Worm (Caenorhabditis elegans): ENCODE measurements around the gene sad-1.

The sad-1 gene

ce11 chrX:13518861-13519713 lies 18.6 kb upstream of the sad-1 start, which contains the start of the genes cdk-4 and F18H3.1:
Gene cdk-4 (minus strand): TSS chrX:13518911.
Gene F18H3.1 (plus strand): TSS chrX:13519663.
- TF ChIP-seq hmg-4 (GFP tag; optimal IDR thresholded peaks at IDR 0.05) = peak; percentile 69
- 0 out of 2 replicates have a peak, but pooled peaks have one; percentile 8 for TF ChIP-seq pes-1 (GFP tag; IDR thresholded peaks at IDR 0.05)
- no peak for TF ChIP-seq B0310.2 (tag; optimal IDR thresholded peaks at IDR 0.05)
- peak; percentile 43 for TF ChIP-seq F13C5.2 (tag; optimal IDR thresholded peaks at IDR 0.05)

DNA sequence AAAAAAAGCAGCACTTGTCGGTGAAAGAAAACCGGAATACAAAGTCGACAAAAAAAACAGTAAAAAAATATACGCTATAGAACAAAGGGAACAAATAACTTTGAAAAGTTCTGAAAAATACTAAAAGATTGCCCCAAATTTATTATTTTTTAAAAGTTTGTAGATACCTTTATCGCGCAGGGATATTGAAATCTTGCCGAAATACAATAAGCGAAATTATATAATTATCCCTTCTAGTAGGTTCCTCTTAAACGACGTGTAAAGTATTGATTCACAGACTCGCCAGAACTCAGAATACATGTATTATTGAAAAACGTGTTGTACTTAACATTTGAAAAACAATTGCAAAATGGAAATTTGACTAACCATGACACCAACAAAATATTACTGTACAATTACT lies 13.9 kb upstream of the sad-1 start:
- TF ChIP-seq tbx-11 (GFP tag; IDR thresholded peaks at IDR 0.05) (no peak), ceh-13 (GFP tag; optimal IDR thresholded peaks at IDR 0.05) (no peak), aly-1 (tag; optimal IDR thresholded peaks at IDR 0.05) (no peak), ama-1 (optimal IDR thresholded peaks at IDR 0.05) (no peak), tra-4 (tag; optimal IDR thresholded peaks at IDR 0.05) (no peak), sea-1 (GFP tag; conservative IDR thresholded peaks at IDR 0.05) (no peak), scrt-1 (GFP tag; IDR thresholded peaks at IDR 0.05) (no peak), flt-1 (GFP tag; IDR thresholded peaks at IDR 0.05) (no peak), hmg-4 (GFP tag; optimal IDR thresholded peaks at IDR 0.05) (no peak), ets-7 (tag; optimal IDR thresholded peaks at IDR 0.05) (no peak), ceh-36 (tag; optimal IDR thresholded peaks at IDR 0.05) (no peak), F13C5.2 (tag; optimal IDR thresholded peaks at IDR 0.05) (no peak), pes-1 (GFP tag; IDR thresholded peaks at IDR 0.05) (no peak), B0310.2 (tag; optimal IDR thresholded peaks at IDR 0.05) (no peak), tbx-37 (GFP tag; conservative IDR thresholded peaks at IDR 0.05) (no peak)

DNA sequence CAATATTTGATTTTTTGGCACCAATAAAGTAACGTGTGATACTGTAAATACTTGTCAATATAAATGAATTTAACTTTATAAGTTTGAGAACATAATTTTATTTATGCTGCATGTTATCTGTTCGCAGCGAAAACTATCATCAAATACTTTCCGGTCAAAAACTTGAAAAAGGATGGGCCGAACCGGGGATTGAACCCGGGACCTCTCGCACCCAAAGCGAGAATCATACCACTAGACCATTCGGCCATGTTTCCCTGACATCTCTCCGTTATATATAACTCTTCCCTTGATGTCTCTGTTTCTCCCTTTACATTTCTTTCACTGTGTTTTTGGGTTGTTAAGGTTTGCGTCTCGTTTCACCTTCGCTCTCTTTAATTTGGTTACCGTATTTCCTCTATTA lies 11.3 kb upstream of the sad-1 start:
- TF ChIP-seq hnd-1 (tag; optimal IDR thresholded peaks at IDR 0.05) (peak; percentile 73), scrt-1 (GFP tag; IDR thresholded peaks at IDR 0.05) (peak; percentile 87), tra-4 (tag; optimal IDR thresholded peaks at IDR 0.05) (peak; percentile 36), tbx-11 (GFP tag; IDR thresholded peaks at IDR 0.05) (peak; percentile 84), B0310.2 (tag; optimal IDR thresholded peaks at IDR 0.05) (peak; percentile 73), F13C5.2 (tag; optimal IDR thresholded peaks at IDR 0.05) (peak; percentile 87), tbx-37 (GFP tag; conservative IDR thresholded peaks at IDR 0.05) (peak; percentile 86), hmg-4 (GFP tag; optimal IDR thresholded peaks at IDR 0.05) (peak; percentile 86), sea-1 (GFP tag; conservative IDR thresholded peaks at IDR 0.05) (peak; percentile 92), aly-1 (tag; optimal IDR thresholded peaks at IDR 0.05) (peak; percentile 76), ama-1 (optimal IDR thresholded peaks at IDR 0.05) (no peak), hmbx-1 (tag; optimal IDR thresholded peaks at IDR 0.05) (peak; percentile 63), ets-7 (tag; optimal IDR thresholded peaks at IDR 0.05) (peak; percentile 72), flt-1 (GFP tag; IDR thresholded peaks at IDR 0.05) (peak; percentile 86), ceh-13 (GFP tag; optimal IDR thresholded peaks at IDR 0.05) (peak; percentile 69), pes-1 (GFP tag; IDR thresholded peaks at IDR 0.05) (peak; percentile 90), ceh-36 (tag; optimal IDR thresholded peaks at IDR 0.05) (peak; percentile 70)

- no peak for TF ChIP-seq tra-4 (tag; optimal IDR thresholded peaks at IDR 0.05)
- no peak for TF ChIP-seq ama-1 (optimal IDR thresholded peaks at IDR 0.05)
- no peak for TF ChIP-seq ceh-13 (GFP tag; optimal IDR thresholded peaks at IDR 0.05)
- TF ChIP-seq F13C5.2 (tag; optimal IDR thresholded peaks at IDR 0.05) = no peak
- TF ChIP-seq tbx-11 (GFP tag; IDR thresholded peaks at IDR 0.05) = no peak
- TF ChIP-seq pes-1 (GFP tag; IDR thresholded peaks at IDR 0.05) = no peak
- TF ChIP-seq ceh-36 (tag; optimal IDR thresholded peaks at IDR 0.05) = no peak
- TF ChIP-seq B0310.2 (tag; optimal IDR thresholded peaks at IDR 0.05) = no peak
- TF ChIP-seq aly-1 (tag; optimal IDR thresholded peaks at IDR 0.05) = no peak
Measured at ce11 chrX:13510997-13511396, 10.5 kb upstream of the sad-1 start, which contains the start of gene col-185. Gene col-185 (minus strand): TSS chrX:13511097.

DNA sequence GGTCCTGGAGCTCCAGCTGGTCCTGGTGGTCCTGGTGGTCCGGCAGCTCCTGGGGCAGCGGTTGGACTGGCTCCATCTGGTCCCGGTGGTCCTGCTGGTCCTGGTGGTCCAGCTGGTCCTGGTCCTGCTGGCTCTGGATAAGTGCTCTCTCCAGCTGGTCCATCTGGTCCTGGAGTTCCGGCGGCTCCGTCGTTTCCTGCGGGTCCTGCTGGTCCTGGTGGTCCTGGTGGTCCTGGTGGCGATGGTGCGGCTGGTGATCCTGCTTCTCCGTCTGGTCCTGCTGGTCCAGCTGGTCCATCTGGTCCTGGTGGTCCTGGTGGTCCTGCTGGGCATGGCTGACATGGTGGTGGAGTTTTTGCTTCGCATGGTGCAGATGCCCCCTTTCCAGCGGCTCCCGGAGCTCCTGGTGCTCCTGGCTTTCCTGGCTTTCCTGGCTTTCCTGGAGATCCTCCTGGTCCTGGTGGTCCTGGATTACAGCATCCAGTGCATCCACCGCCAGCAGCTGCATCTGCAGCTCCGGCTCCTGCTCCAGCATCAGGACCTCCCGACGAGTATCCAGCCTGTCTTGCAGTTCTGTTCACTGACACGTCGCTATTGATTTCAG lies 9.9 kb upstream of the sad-1 start:
- no peak for TF ChIP-seq ama-1 (optimal IDR thresholded peaks at IDR 0.05)
- TF ChIP-seq pes-1 (GFP tag; IDR thresholded peaks at IDR 0.05) = no peak

ce11 chrX:13507233-13507632 lies 6.8 kb upstream of the sad-1 start, which contains the start of gene H06A10.1:
Gene H06A10.1 (plus strand): TSS chrX:13507533.
- TF ChIP-seq ets-7 (tag; optimal IDR thresholded peaks at IDR 0.05) = no peak
- TF ChIP-seq scrt-1 (GFP tag; IDR thresholded peaks at IDR 0.05) = no peak
- TF ChIP-seq hnd-1 (tag; optimal IDR thresholded peaks at IDR 0.05) = no peak
- TF ChIP-seq tbx-11 (GFP tag; IDR thresholded peaks at IDR 0.05) = no peak
- no peak for TF ChIP-seq hmbx-1 (tag; optimal IDR thresholded peaks at IDR 0.05)
- TF ChIP-seq aly-1 (tag; optimal IDR thresholded peaks at IDR 0.05) = no peak

ce11 chrX:13506493-13506892 lies 6.0 kb upstream of the sad-1 start:
- TF ChIP-seq ets-7 (tag; optimal IDR thresholded peaks at IDR 0.05) = no peak
- TF ChIP-seq flt-1 (GFP tag; IDR thresholded peaks at IDR 0.05) = no peak
- no peak for TF ChIP-seq F13C5.2 (tag; optimal IDR thresholded peaks at IDR 0.05)
- no peak for TF ChIP-seq tbx-11 (GFP tag; IDR thresholded peaks at IDR 0.05)
- TF ChIP-seq scrt-1 (GFP tag; IDR thresholded peaks at IDR 0.05) = no peak
- TF ChIP-seq tra-4 (tag; optimal IDR thresholded peaks at IDR 0.05) = no peak
- no peak for TF ChIP-seq ama-1 (optimal IDR thresholded peaks at IDR 0.05)

DNA sequence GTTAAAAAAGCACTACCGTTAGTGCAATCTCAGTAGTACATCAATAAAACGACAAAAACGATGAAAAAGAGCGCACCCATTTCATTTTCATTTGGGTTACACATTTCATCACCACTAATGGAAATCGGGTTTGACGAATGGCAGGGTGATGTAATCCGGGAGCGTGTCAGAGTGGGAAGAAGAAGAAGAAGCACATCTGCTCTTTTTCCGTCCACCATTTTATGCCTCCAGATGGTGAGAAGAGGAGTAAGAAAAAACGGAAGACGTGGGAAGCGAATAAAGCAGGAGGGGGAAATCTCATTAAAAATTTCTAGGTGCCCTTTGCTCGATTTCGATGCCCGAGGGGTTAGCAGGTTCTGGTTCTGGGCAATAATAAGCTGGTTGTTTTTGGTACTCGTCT lies 5.6 kb upstream of the sad-1 start:
- no peak for TF ChIP-seq hnd-1 (tag; optimal IDR thresholded peaks at IDR 0.05)
- no peak for TF ChIP-seq hmg-4 (GFP tag; optimal IDR thresholded peaks at IDR 0.05)
- no peak for TF ChIP-seq ets-7 (tag; optimal IDR thresholded peaks at IDR 0.05)
- TF ChIP-seq ama-1 (optimal IDR thresholded peaks at IDR 0.05) = no peak
- no peak for TF ChIP-seq tbx-11 (GFP tag; IDR thresholded peaks at IDR 0.05)
- TF ChIP-seq scrt-1 (GFP tag; IDR thresholded peaks at IDR 0.05) = no peak
- TF ChIP-seq F13C5.2 (tag; optimal IDR thresholded peaks at IDR 0.05) = no peak
- TF ChIP-seq pes-1 (GFP tag; IDR thresholded peaks at IDR 0.05) = no peak
- TF ChIP-seq tra-4 (tag; optimal IDR thresholded peaks at IDR 0.05) = no peak
- TF ChIP-seq flt-1 (GFP tag; IDR thresholded peaks at IDR 0.05) = no peak
- TF ChIP-seq sea-1 (GFP tag; conservative IDR thresholded peaks at IDR 0.05) = no peak
- no peak for TF ChIP-seq tbx-37 (GFP tag; conservative IDR thresholded peaks at IDR 0.05)
- TF ChIP-seq ceh-13 (GFP tag; optimal IDR thresholded peaks at IDR 0.05) = no peak
- TF ChIP-seq aly-1 (tag; optimal IDR thresholded peaks at IDR 0.05) = no peak
- no peak for TF ChIP-seq hmbx-1 (tag; optimal IDR thresholded peaks at IDR 0.05)
- no peak for TF ChIP-seq ceh-36 (tag; optimal IDR thresholded peaks at IDR 0.05)
- TF ChIP-seq B0310.2 (tag; optimal IDR thresholded peaks at IDR 0.05) = no peak
